Fruit fly (Drosophila melanogaster) whole organism, embryonic: ENCODE measurements around the gene CG5968.

ENCODE experiments used
- Bgb ChIP-seq: fragments of 200-800 bp; sonication (Bioruptor generic); IDR thresholded peaks from 2 replicates; pipeline ENCODE4 v1.3.6; 2022; ENCODE audit warnings: missing biosample characterization, missing genetic modification characterization; ENCODE audit not compliant: partially characterized antibody
- CG10209 ChIP-seq: fragments of 200-800 bp; sonication (Bioruptor generic); optimal IDR thresholded peaks from 3 replicates; lab custom pipeline; 2017; ENCODE audit warnings: missing biosample characterization, mild to moderate bottlenecking, missing genetic modification characterization, missing genetic modification reagents
- CG10267 ChIP-seq: fragments of 200-800 bp; sonication (Bioruptor generic); optimal IDR thresholded peaks from 2 replicates; lab custom pipeline; 2018; ENCODE audit warnings: missing biosample characterization, mild to moderate bottlenecking, missing genetic modification characterization, moderate library complexity
- CG10654 ChIP-seq: fragments of 200-800 bp; sonication (Bioruptor generic); optimal IDR thresholded peaks from 2 replicates; lab custom pipeline; 2016; ENCODE audit warnings: missing biosample characterization, missing genetic modification characterization
- CG11696 ChIP-seq: fragments of 200-800 bp; sonication (Bioruptor generic); IDR thresholded peaks from 2 replicates; pipeline ENCODE4 v1.3.6; 2022; ENCODE audit warnings: missing biosample characterization, missing genetic modification characterization
- CG12942 ChIP-seq: fragments of 200-800 bp; sonication (Bioruptor generic); optimal IDR thresholded peaks from 3 replicates; lab custom pipeline; 2016; ENCODE audit warnings: missing biosample characterization, missing genetic modification characterization
- CG14050 ChIP-seq: fragments of 200-800 bp; sonication (Bioruptor generic); IDR thresholded peaks from 3 replicates; pipeline ENCODE4 v1.3.6; 2022; ENCODE audit warnings: missing biosample characterization, missing genetic modification characterization
- CG14860 ChIP-seq: fragments of 200-800 bp; sonication (Bioruptor generic); IDR thresholded peaks from 3 replicates; pipeline ENCODE4 v1.3.6; 2022; ENCODE audit warnings: missing biosample characterization, missing genetic modification characterization; ENCODE audit not compliant: partially characterized antibody
- CG16815 ChIP-seq: fragments of 200-800 bp; sonication (Bioruptor generic); optimal IDR thresholded peaks from 3 replicates; lab custom pipeline; 2017; ENCODE audit warnings: missing biosample characterization, mild to moderate bottlenecking, missing genetic modification characterization
- CG17802 ChIP-seq: fragments of 200-800 bp; sonication (Bioruptor generic); optimal IDR thresholded peaks from 2 replicates; lab custom pipeline; 2018; ENCODE audit warnings: missing biosample characterization, mild to moderate bottlenecking, missing genetic modification characterization, moderate library complexity
- CG2120 ChIP-seq: fragments of 200-800 bp; sonication (Bioruptor generic); optimal IDR thresholded peaks from 3 replicates; lab custom pipeline; 2016; ENCODE audit warnings: missing biosample characterization, missing genetic modification characterization
- CG2202 ChIP-seq: fragments of 200-800 bp; sonication (Bioruptor generic); optimal IDR thresholded peaks from 2 replicates; lab custom pipeline; 2018; ENCODE audit warnings: missing biosample characterization, mild to moderate bottlenecking, missing genetic modification characterization
- CG2712 ChIP-seq: fragments of 200-800 bp; optimal IDR thresholded peaks from 3 replicates; lab custom pipeline; 2019; ENCODE audit warnings: missing biosample characterization, mild to moderate bottlenecking, missing genetic modification characterization, moderate library complexity
- CG4854 ChIP-seq: fragments of 200-800 bp; sonication (Bioruptor generic); optimal IDR thresholded peaks from 2 replicates; lab custom pipeline; 2016; ENCODE audit warnings: missing biosample characterization, missing genetic modification characterization, inconsistent platforms
- CG5180 ChIP-seq: fragments of 200-800 bp; sonication (Bioruptor generic); optimal IDR thresholded peaks from 3 replicates; lab custom pipeline; 2017; ENCODE audit warnings: missing biosample characterization, missing genetic modification characterization, mild to moderate bottlenecking, moderate library complexity, missing genetic modification reagents
- CG5245 ChIP-seq: fragments of 200-800 bp; sonication (Bioruptor generic); optimal IDR thresholded peaks from 3 replicates; lab custom pipeline; 2016; ENCODE audit warnings: missing biosample characterization, missing genetic modification characterization
- CG6654 ChIP-seq: fragments of 200-800 bp; sonication (Bioruptor generic); optimal IDR thresholded peaks from 2 replicates; lab custom pipeline; 2017; ENCODE audit warnings: missing biosample characterization, mild to moderate bottlenecking, missing genetic modification characterization
- CG6689 ChIP-seq: fragments of 200-800 bp; sonication (Bioruptor generic); IDR thresholded peaks from 2 replicates; pipeline ENCODE4 v1.3.6; 2022; ENCODE audit warnings: missing biosample characterization, missing genetic modification characterization
- CG7372 ChIP-seq: fragments of 200-800 bp; sonication (Bioruptor generic); IDR thresholded peaks from 2 replicates; pipeline ENCODE4 v1.3.6; 2022; ENCODE audit warnings: missing biosample characterization, missing genetic modification characterization
- CG7987 ChIP-seq: fragments of 200-800 bp; sonication (Bioruptor generic); optimal IDR thresholded peaks from 2 replicates; lab custom pipeline; 2018; ENCODE audit warnings: missing biosample characterization, mild to moderate bottlenecking, missing genetic modification characterization, moderate library complexity
- CG9215 ChIP-seq: fragments of 200-800 bp; sonication (Bioruptor generic); IDR thresholded peaks from 2 replicates; pipeline ENCODE4 v1.3.6; 2022; ENCODE audit warnings: missing biosample characterization, missing genetic modification characterization
- Chrac-16 ChIP-seq: fragments of 200-800 bp; sonication (Bioruptor generic); optimal IDR thresholded peaks from 3 replicates; lab custom pipeline; 2016; ENCODE audit warnings: missing biosample characterization, missing genetic modification characterization
- Dref ChIP-seq: fragments of 200-800 bp; sonication (Bioruptor generic); IDR thresholded peaks from 2 replicates; pipeline ENCODE4 v1.3.6; 2022; ENCODE audit warnings: missing biosample characterization, missing genetic modification characterization
- ERR ChIP-seq: fragments of 200-800 bp; sonication (Bioruptor generic); optimal IDR thresholded peaks from 2 replicates; lab custom pipeline; 2016; ENCODE audit warnings: missing biosample characterization, missing genetic modification characterization
- H15 ChIP-seq: fragments of 200-800 bp; sonication (Bioruptor generic); IDR thresholded peaks from 3 replicates; pipeline ENCODE4 v1.3.6; 2022; ENCODE audit warnings: missing biosample characterization, missing genetic modification characterization
- HmgD ChIP-seq: fragments of 200-800 bp; sonication (Bioruptor generic); optimal IDR thresholded peaks from 3 replicates; lab custom pipeline; 2016; ENCODE audit warnings: missing biosample characterization, missing genetic modification characterization
- MTF-1 ChIP-seq: fragments of 200-800 bp; sonication (Bioruptor generic); optimal IDR thresholded peaks from 2 replicates; lab custom pipeline; 2018; ENCODE audit warnings: missing biosample characterization, mild to moderate bottlenecking, missing genetic modification characterization, borderline replicate concordance
- Max ChIP-seq: fragments of 200-800 bp; sonication (Bioruptor generic); optimal IDR thresholded peaks from 2 replicates; lab custom pipeline; 2016; ENCODE audit warnings: missing biosample characterization, mild to moderate bottlenecking, missing genetic modification characterization
- NC2β ChIP-seq: fragments of 200-800 bp; sonication (Bioruptor generic); optimal IDR thresholded peaks from 2 replicates; lab custom pipeline; 2016; ENCODE audit warnings: missing biosample characterization, missing genetic modification characterization
- Ssrp ChIP-seq: fragments of 200-800 bp; sonication (Bioruptor generic); optimal IDR thresholded peaks from 2 replicates; lab custom pipeline; 2018; ENCODE audit warnings: missing biosample characterization, mild to moderate bottlenecking, missing genetic modification characterization, moderate library complexity
- Trl ChIP-seq, 3 experiments: fragments of >200 bp in 2 of 3; fragments of 200-800 bp in 1 of 3; sonication (Bioruptor generic) in 1 of 3; optimal IDR thresholded peaks; 2 replicates in 1 of 3; 3 replicates in 2 of 3; lab custom pipeline; 2016 to 2017; ENCODE audit warnings: missing biosample characterization in 1 of 3, missing genetic modification characterization in 1 of 3
- Xbp1 ChIP-seq: fragments of 200-800 bp; sonication (Bioruptor generic); optimal IDR thresholded peaks from 3 replicates; lab custom pipeline; 2016; ENCODE audit warnings: missing biosample characterization, mild to moderate bottlenecking, missing genetic modification characterization
- ase ChIP-seq: fragments of 200-800 bp; sonication (Bioruptor generic); IDR thresholded peaks from 3 replicates; pipeline ENCODE4 v1.3.6; 2022; ENCODE audit warnings: missing biosample characterization, missing genetic modification characterization
- ato ChIP-seq: fragments of 200-800 bp; sonication (Bioruptor generic); IDR thresholded peaks from 2 replicates; pipeline ENCODE4 v1.3.6; 2022; ENCODE audit warnings: missing biosample characterization, missing genetic modification characterization; ENCODE audit not compliant: partially characterized antibody
- crc ChIP-seq: fragments of 200-800 bp; sonication (Bioruptor generic); optimal IDR thresholded peaks from 2 replicates; lab custom pipeline; 2016; ENCODE audit warnings: missing biosample characterization, missing genetic modification characterization
- dimm ChIP-seq: fragments of 200-800 bp; sonication (Bioruptor generic); IDR thresholded peaks from 2 replicates; pipeline ENCODE4 v1.3.6; 2022; ENCODE audit warnings: missing biosample characterization, missing genetic modification characterization
- gro ChIP-seq: fragments of 200-800 bp; sonication (Bioruptor generic); optimal IDR thresholded peaks from 2 replicates; lab custom pipeline; 2016; ENCODE audit warnings: missing biosample characterization, missing genetic modification characterization
- insv ChIP-seq, 2 experiments: fragments of 200-800 bp; sonication (Bioruptor generic); optimal IDR thresholded peaks; 3 replicates each; lab custom pipeline; 2016 to 2018; ENCODE audit warnings: missing biosample characterization in 2 of 2, missing genetic modification characterization in 2 of 2
- maf-S ChIP-seq: fragments of 200-800 bp; sonication (Bioruptor generic); optimal IDR thresholded peaks from 2 replicates; lab custom pipeline; 2016; ENCODE audit warnings: missing biosample characterization, missing genetic modification characterization
- mld ChIP-seq: fragments of 200-800 bp; sonication (Bioruptor generic); IDR thresholded peaks from 3 replicates; pipeline ENCODE4 v1.3.6; 2022; ENCODE audit warnings: missing biosample characterization, missing genetic modification characterization; ENCODE audit not compliant: partially characterized antibody
- nmo ChIP-seq: fragments of 200-800 bp; sonication (Bioruptor generic); optimal IDR thresholded peaks from 2 replicates; lab custom pipeline; 2018; ENCODE audit warnings: missing biosample characterization, mild to moderate bottlenecking, missing genetic modification characterization, moderate library complexity
- ro ChIP-seq: fragments of 200-800 bp; sonication (Bioruptor generic); IDR thresholded peaks from 2 replicates; pipeline ENCODE4 v1.3.6; 2022; ENCODE audit warnings: missing biosample characterization, missing genetic modification characterization
- shn ChIP-seq: fragments of 200-800 bp; sonication (Bioruptor generic); optimal IDR thresholded peaks from 3 replicates; lab custom pipeline; 2016; ENCODE audit warnings: missing biosample characterization, missing genetic modification characterization
- slou ChIP-seq: fragments of 200-800 bp; sonication (Bioruptor generic); optimal IDR thresholded peaks from 3 replicates; lab custom pipeline; 2016; ENCODE audit warnings: missing biosample characterization, missing genetic modification characterization
- stwl ChIP-seq: fragments of 200-800 bp; sonication (Bioruptor generic); optimal IDR thresholded peaks from 3 replicates; lab custom pipeline; 2018; ENCODE audit warnings: missing biosample characterization, mild to moderate bottlenecking, missing genetic modification characterization, moderate library complexity
- tap ChIP-seq: fragments of 200-800 bp; optimal IDR thresholded peaks from 3 replicates; lab custom pipeline; 2019; ENCODE audit warnings: missing biosample characterization, mild to moderate bottlenecking, missing genetic modification characterization, moderate library complexity
- tin ChIP-seq: fragments of 200-800 bp; sonication (Bioruptor generic); optimal IDR thresholded peaks from 3 replicates; lab custom pipeline; 2016; ENCODE audit warnings: missing biosample characterization, missing genetic modification characterization
- usp ChIP-seq: fragments of >200 bp; optimal IDR thresholded peaks from 2 replicates; lab custom pipeline; 2017; ENCODE audit warnings: missing biosample characterization, missing genetic modification characterization
- vnd ChIP-seq: fragments of 200-800 bp; sonication (Bioruptor generic); IDR thresholded peaks from 3 replicates; pipeline ENCODE4 v1.3.6; 2022; ENCODE audit warnings: missing biosample characterization, missing genetic modification characterization; ENCODE audit not compliant: partially characterized antibody
- z ChIP-seq: fragments of 200-800 bp; sonication (Bioruptor generic); IDR thresholded peaks from 3 replicates; pipeline ENCODE4 v1.3.6; 2022; ENCODE audit warnings: missing biosample characterization, missing genetic modification characterization
- zf30C ChIP-seq: fragments of 200-800 bp; sonication (Bioruptor generic); optimal IDR thresholded peaks from 3 replicates; lab custom pipeline; 2018; ENCODE audit warnings: missing biosample characterization, mild to moderate bottlenecking, missing genetic modification characterization

Gene CG5968

DNA sequence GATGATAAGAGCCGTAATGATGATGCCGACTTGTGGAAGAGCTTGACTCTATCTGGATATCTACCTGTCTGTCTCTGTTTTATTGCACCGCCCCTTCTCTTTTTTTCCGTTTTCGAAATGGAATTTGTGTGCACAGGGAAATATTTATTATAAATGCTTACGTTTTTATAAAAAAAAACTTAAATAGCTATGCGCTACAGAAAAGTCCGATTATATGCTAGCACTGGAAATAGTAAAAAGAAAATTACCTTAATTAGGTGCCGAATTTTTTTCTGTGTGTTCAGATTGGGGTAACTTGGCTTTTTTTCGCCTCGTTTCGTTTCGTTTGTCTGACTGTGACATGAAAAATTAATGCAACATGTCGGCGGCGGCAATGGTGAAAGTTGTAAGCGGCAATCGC, 42.2 kb upstream of the CG5968 start (continued):
- TF ChIP-seq CG14860 (GFP tag; lab: Robert Waterston, UW) (no peak), ro (GFP tag; lab: Robert Waterston, UW) (peak; percentile 40; the same call in 1 of the 2 replicates), gro (GFP tag; lab: Kevin White, UChicago) (no peak), HmgD (GFP tag; lab: Kevin White, UChicago) (no peak), CG2202 (peak; percentile 27), ERR (no peak), CG7987 (GFP tag; lab: Kevin White, UChicago) (no peak), slou (GFP tag; lab: Kevin White, UChicago) (no peak), CG2712 (tag; lab: Kevin White, UChicago) (peak; percentile 70), CG6689 (GFP tag; lab: Robert Waterston, UW) (peak; percentile 63), Bgb (GFP tag; lab: Robert Waterston, UW) (no peak), CG6654 (GFP tag; lab: Kevin White, UChicago) (peak; percentile 11), Dref (GFP tag; lab: Robert Waterston, UW) (no peak), dimm (GFP tag; lab: Robert Waterston, UW) (peak; percentile 56; the same call in 1 of the 2 replicates), CG11696 (no peak), shn (GFP tag; lab: Kevin White, UChicago) (no peak), stwl (tag; lab: Kevin White, UChicago) (no peak), insv (GFP tag; optimal IDR thresholded peaks at IDR 0.05; lab: Kevin White, UChicago) (no peak), Max (GFP tag; lab: Kevin White, UChicago) (no peak), MTF-1 (GFP tag; lab: Kevin White, UChicago) (no peak), NC2β (peak; percentile 42), CG2120 (GFP tag; lab: Kevin White, UChicago) (no peak), tin (GFP tag; lab: Kevin White, UChicago) (peak; percentile 13), CG14050 (GFP tag; lab: Robert Waterston, UW) (peak; percentile 35; the same call in 1 of the 3 replicates), CG10654 (no peak), ato (GFP tag; lab: Robert Waterston, UW) (no peak), Xbp1 (GFP tag; lab: Kevin White, UChicago) (peak; percentile 42), tap (tag; lab: Kevin White, UChicago) (peak; percentile 51), CG10267 (tag; lab: Kevin White, UChicago) (peak; percentile 18), zf30C (GFP tag; lab: Kevin White, UChicago) (no peak), usp (GFP tag; lab: Kevin White, UChicago) (no peak), CG12942 (GFP tag; lab: Kevin White, UChicago) (peak; percentile 7), CG4854 (GFP tag; lab: Kevin White, UChicago) (no peak), CG7372 (GFP tag; lab: Robert Waterston, UW) (no peak), z (GFP tag; lab: Robert Waterston, UW) (no peak), CG10209 (peak; percentile 26), CG9215 (GFP tag; lab: Robert Waterston, UW) (no peak), CG5180 (GFP tag; lab: Kevin White, UChicago) (no peak), crc (GFP tag; lab: Kevin White, UChicago) (no peak), maf-S (GFP tag; lab: Kevin White, UChicago) (no peak), H15 (GFP tag; lab: Robert Waterston, UW) (peak; percentile 69), vnd (GFP tag; lab: Robert Waterston, UW) (no peak), CG16815 (no peak), Trl (optimal IDR thresholded peaks at IDR 0.05; lab: Kevin White, UChicago) (no peak), Trl (GFP tag; optimal IDR thresholded peaks at IDR 0.05; lab: Kevin White, UChicago) (no peak), CG5245 (GFP tag; lab: Kevin White, UChicago) (peak; percentile 46), ase (GFP tag; lab: Robert Waterston, UW) (no peak), Chrac-16 (GFP tag; lab: Kevin White, UChicago) (peak; percentile 15), Ssrp (tag; lab: Kevin White, UChicago) (peak; percentile 47), mld (GFP tag; lab: Robert Waterston, UW) (no peak), nmo (GFP tag; lab: Kevin White, UChicago) (peak; percentile 37), CG17802 (peak; percentile 43)
